Fruit fly (Drosophila melanogaster) S2 (cell line): ENCODE data around the gene CG13318.

Source experiments
- CG8478 ChIP-seq: fragments of >200 bp; optimal IDR thresholded peaks from 2 replicates; lab custom pipeline; 2018
- CTCF ChIP-seq, 2 experiments: fragments of >200 bp; optimal IDR thresholded peaks; 2 replicates each; lab custom pipeline; 2018

CG13318 gene

DNA sequence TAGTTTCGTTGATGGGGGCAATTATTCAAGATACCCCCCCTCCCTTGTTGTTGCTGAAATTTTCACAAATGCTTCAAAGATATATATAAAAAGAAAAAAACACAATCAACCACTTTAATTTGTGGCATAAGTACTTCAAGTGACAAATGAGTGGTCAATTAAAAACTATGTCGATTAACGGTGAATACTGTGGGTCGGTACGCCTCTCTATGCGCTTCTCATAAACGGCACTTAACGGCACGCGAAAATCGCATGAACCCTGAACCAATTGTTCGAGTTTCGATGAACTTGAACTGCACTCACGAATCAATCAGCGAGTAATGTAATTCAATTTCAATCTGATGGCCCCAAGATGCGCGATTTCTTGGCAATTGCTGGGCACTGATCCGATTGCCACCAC, 32.4 kb downstream of the CG13318 start:
- TF ChIP-seq CG8478 (lab: Kevin White, UChicago): no peak
- TF ChIP-seq CTCF (optimal IDR thresholded peaks at IDR 0.05; lab: Kevin White, UChicago): no peak

DNA sequence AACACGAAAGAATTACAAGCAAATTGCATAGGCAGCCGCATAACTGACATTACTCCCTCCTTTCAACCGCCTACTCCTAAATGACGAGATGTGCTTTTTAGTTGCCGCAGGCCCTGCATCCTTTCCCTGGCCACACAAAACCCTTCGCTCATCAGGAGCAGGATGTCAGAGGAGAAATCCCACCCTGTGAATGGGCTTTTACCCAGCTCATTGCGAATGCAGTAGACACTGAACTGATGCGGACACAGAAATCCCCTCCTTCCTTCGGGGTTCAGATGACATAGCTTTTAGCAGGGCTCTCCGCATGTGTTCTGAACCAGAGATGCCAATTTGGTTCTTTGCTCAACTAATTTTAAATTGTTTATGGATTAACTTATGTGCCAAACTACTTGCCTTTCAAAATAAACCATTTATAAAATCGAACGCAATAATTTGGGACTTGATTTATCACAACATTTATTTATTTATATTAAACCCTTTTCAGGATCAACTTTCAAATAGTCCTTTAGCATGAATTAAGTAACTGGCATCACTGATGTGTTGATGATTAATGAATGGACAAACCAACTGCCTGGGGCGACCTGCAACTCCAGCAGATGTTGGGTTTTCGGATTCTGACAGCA, 33.2 kb downstream of the CG13318 start:
- TF ChIP-seq CG8478 (lab: Kevin White, UChicago): no peak
- TF ChIP-seq CTCF (optimal IDR thresholded peaks at IDR 0.05; lab: Kevin White, UChicago): no peak

DNA sequence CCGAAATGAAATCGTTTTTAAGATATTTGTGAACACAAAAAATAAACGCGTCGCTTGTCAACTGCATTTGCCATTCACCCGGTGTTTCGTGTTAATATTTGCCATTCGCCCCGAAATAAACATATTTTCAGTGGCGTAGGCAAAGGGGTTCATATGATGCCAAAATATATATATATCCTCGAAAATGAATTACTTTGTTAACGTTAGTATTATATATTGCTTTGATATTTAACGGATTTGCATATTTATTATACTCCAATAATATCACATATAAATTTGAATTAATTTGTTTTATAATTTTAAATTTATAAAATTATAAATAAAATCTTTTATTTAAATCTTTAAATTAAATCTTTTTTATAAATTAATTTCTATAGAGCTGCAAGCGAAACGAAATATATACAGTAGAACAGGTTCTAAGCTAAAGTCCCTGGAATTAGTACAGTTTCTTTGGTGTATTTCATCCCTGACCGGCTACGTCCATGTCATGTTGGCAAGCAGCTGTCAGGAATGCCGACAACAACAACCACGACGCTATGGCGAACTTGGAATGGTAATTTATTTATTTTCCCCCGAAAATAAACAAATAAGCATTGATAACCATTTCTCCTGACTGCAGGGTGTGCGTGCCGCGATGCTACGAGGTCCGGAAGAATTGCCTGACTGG, 40.8 kb downstream of the CG13318 start, which contains the start of the genes M1BP and CG8202:
M1BP (minus strand) TSS at position 102 of the 667 bp plus-strand sequence.
CG8202 (plus strand) TSS at position 495 of the 667 bp plus-strand sequence.
- TF ChIP-seq CTCF (optimal IDR thresholded peaks at IDR 0.05; lab: Kevin White, UChicago): no peak
- TF ChIP-seq CG8478 (lab: Kevin White, UChicago): no peak

DNA sequence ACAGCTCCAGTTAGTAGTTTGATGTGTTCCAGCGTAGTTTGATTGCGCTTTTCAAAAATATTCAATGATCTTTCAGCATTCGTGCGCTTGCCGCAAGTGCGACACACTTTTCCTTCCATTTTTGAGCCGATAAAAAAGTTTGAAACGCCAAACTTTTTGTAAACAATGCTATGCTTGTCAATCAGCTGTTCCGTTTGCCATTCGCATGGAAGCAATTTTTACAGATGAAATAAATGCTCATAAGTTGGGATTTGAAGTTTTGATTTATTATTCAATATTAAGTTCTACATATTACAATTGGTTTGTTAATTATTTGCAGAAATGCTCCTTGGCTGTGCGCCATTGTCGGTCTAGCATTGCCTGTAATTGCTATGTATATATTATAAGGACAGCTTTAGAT, 42.9 kb downstream of the CG13318 start, which contains the start of gene ranshi:
ranshi (minus strand) TSS at position 152 of the 400 bp plus-strand sequence.
- TF ChIP-seq CTCF (optimal IDR thresholded peaks at IDR 0.05; lab: Kevin White, UChicago): no peak
- no peak for TF ChIP-seq CG8478 (lab: Kevin White, UChicago)

DNA sequence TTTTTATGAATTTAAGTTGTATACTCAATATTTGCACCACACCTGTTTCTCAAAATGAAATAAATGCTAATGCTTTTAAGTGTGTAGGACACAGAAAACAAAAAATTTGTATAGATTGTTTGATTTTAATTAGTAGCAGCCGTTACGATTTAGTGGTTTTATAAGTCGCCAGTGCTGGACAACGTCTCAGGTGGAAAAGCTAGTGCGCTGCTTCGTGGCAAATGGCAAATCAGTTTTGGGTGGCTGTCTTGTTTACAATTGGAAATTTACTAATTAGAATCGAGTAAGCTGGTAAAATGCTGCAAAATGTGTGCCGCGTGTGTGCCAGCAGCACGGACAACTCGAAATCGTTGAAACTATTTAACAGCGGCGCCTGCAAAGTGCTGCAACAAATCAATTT, 45.9 kb downstream of the CG13318 start, which contains the start of gene CG8159:
CG8159 (plus strand) TSS at position 223 of the 400 bp plus-strand sequence.
- TF ChIP-seq CTCF (optimal IDR thresholded peaks at IDR 0.05; lab: Kevin White, UChicago): no peak
- TF ChIP-seq CG8478 (lab: Kevin White, UChicago): no peak

DNA sequence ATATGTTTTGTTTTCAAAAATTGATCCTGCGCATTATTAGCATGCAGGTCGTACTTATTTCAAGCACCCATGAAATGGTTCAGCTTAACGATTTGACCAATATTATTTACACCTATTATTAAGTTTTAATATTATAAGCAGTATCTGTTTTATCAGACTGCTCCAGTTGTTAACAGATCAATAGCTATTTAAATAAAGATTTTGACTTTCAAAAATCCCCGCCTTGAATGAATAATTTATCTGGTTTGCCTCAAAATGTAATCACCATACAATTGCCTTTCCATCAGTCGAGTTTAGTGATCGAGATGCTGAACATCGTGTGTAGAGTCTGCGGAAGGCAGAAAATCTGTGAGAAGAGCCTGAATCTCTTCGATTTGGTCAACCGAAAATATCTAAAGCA, 47.3 kb downstream of the CG13318 start, which contains the start of gene ouib:
ouib (plus strand) TSS at position 301 of the 400 bp plus-strand sequence.
- TF ChIP-seq CTCF (optimal IDR thresholded peaks at IDR 0.05; lab: Kevin White, UChicago) (no peak), CG8478 (lab: Kevin White, UChicago) (no peak)

DNA sequence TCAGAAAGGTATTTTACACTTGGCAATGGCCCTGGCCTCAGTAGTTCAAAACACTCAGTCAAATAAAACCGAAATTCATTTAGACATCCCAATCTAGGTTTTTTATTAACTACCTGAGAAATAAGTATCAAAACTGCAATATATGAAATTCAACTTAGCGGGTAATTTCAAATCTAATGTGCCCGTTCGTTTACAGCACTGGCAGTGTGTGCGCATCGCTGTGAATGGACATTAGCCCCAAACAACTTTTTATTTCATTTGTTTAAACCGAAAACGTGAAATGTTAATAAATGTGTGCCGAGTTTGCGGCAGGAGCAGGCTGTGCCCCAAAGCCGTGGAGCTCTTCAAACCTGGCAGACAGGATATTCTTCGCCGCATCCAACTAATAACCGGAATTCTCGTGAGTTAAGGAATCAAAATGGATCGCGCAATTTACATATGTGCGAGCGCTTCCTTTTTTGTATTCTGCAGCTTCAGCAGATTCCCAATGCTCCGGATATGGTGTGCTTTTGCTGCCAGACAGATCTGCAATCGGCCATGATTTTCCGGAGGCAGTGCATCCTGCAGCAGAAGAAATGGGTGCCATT, 49.4 kb downstream of the CG13318 start, which contains the start of gene nom:
nom (plus strand) TSS at position 213 of the 587 bp plus-strand sequence.
- TF ChIP-seq CTCF (optimal IDR thresholded peaks at IDR 0.05; lab: Kevin White, UChicago): no peak
- no peak for TF ChIP-seq CG8478 (lab: Kevin White, UChicago)
